Fruit fly (Drosophila melanogaster): ENCODE measurements around the gene RpS27A.

Gene RpS27A

DNA sequence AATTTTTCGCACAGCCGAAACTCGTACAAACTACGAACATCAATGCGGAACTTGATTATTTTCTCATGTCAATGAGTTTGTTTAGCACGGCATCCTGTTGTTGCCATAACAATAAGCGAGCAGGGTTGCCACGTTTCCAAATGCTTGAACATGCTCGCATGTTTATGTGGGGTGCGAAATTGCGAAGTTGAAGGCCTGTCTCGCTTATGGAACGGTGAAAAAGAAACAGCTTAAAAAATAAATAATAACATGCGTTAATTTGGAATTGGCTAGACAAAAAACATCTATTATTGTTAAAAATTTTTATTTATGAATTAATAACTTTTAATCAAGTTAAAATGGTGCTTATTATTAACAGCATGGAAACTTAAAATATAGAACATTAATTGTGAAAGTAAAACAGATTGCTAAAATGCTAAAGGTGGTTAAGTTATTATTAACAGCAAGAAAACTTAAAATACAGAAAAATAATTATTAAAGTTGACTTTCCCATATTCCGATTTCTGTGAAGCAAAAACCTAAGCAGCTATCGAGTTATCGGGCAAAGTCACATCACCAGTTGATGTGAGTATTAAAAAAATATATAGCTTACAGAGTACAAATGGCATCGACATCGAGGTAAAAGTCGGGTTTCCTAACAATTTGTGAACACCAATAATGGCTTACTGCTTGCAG, 22.8 kb downstream of the RpS27A start, which contains the start of the genes Bug22 and TfIIB (continued):
- TF ChIP-seq gce (GFP tag; IDR thresholded peaks at IDR 0.05) (no peak), tx (GFP tag; optimal IDR thresholded peaks at IDR 0.05) (peak; percentile 46), Asciz (GFP tag; optimal IDR thresholded peaks at IDR 0.05) (peak; percentile 37), unc-4 (GFP tag; IDR thresholded peaks at IDR 0.05; ENCODE audit: partially characterized antibody) (no peak; the same call in 1 of the 2 replicates), CG3995 (GFP tag; optimal IDR thresholded peaks at IDR 0.05) (peak; percentile 17), hth (optimal IDR thresholded peaks at IDR 0.05) (no peak), crc (GFP tag; optimal IDR thresholded peaks at IDR 0.05) (peak; percentile 37), CG33213 (GFP tag; optimal IDR thresholded peaks at IDR 0.05) (peak; percentile 35), CG17186 (GFP tag; optimal IDR thresholded peaks at IDR 0.05) (no peak), CG18476 (GFP tag; optimal IDR thresholded peaks at IDR 0.05) (peak; percentile 57), so (GFP tag; IDR thresholded peaks at IDR 0.05) (no peak), CG4328 (GFP tag; optimal IDR thresholded peaks at IDR 0.05) (peak; percentile 44), lov (optimal IDR thresholded peaks at IDR 0.05) (no peak), lov (GFP tag; IDR thresholded peaks at IDR 0.05) (no peak), HLHmδ (GFP tag; optimal IDR thresholded peaks at IDR 0.05) (peak; percentile 30), CG13296 (GFP tag; optimal IDR thresholded peaks at IDR 0.05) (peak; percentile 62), rib (GFP tag; IDR thresholded peaks at IDR 0.05) (peak; percentile 79), CG1792 (GFP tag; optimal IDR thresholded peaks at IDR 0.05) (peak; percentile 50), bcd (GFP tag; optimal IDR thresholded peaks at IDR 0.05) (no peak), Ssrp (tag; optimal IDR thresholded peaks at IDR 0.05) (peak; percentile 58), Awh (GFP tag; IDR thresholded peaks at IDR 0.05) (0 out of 2 replicates have a peak, but pooled peaks have one; percentile 37), pho (GFP tag; optimal IDR thresholded peaks at IDR 0.05) (peak; percentile 69), CG5953 (GFP tag; IDR thresholded peaks at IDR 0.05) (no peak), MTF-1 (GFP tag; optimal IDR thresholded peaks at IDR 0.05; ENCODE audit: borderline replicate concordance) (peak; percentile 19), dysf (GFP tag; IDR thresholded peaks at IDR 0.05) (peak; percentile 63; the same call in 2 of the 3 replicates), Med (GFP tag) (peak; percentile 94), hb (GFP tag; IDR thresholded peaks at IDR 0.05; ENCODE audit: partially characterized antibody) (no peak), CG1603 (tag; optimal IDR thresholded peaks at IDR 0.05) (peak; percentile 99), gsb (GFP tag; IDR thresholded peaks at IDR 0.05) (0 out of 2 replicates have a peak, but pooled peaks have one; percentile 30), Sry-β (GFP tag; optimal IDR thresholded peaks at IDR 0.05) (peak; percentile 8), fd96Cb (tag; optimal IDR thresholded peaks at IDR 0.05) (peak; percentile 29), ewg (GFP tag; optimal IDR thresholded peaks at IDR 0.05) (peak; percentile 49), tin (GFP tag; optimal IDR thresholded peaks at IDR 0.05) (peak; percentile 67), bowl (GFP tag; IDR thresholded peaks at IDR 0.05) (no peak), bab2 (GFP tag; optimal IDR thresholded peaks at IDR 0.05) (peak; percentile 66), CG8765 (GFP tag; IDR thresholded peaks at IDR 0.05) (no peak), tup (GFP tag; optimal IDR thresholded peaks at IDR 0.05) (peak; percentile 61), CG18764 (GFP tag; optimal IDR thresholded peaks at IDR 0.05) (peak; percentile 62), H2.0 (GFP tag; IDR thresholded peaks at IDR 0.05) (peak; percentile 64), tio (GFP tag; optimal IDR thresholded peaks at IDR 0.05) (no peak), vvl (GFP tag; IDR thresholded peaks at IDR 0.05) (peak; percentile 84), Meics (GFP tag; optimal IDR thresholded peaks at IDR 0.05) (peak; percentile 74), Gsc (GFP tag; IDR thresholded peaks at IDR 0.05) (no peak), lab (GFP tag; optimal IDR thresholded peaks at IDR 0.05) (no peak), CG2116 (GFP tag; optimal IDR thresholded peaks at IDR 0.05) (peak; percentile 75), CG17829 (tag; optimal IDR thresholded peaks at IDR 0.05) (peak; percentile 80), Sry-δ (GFP tag; optimal IDR thresholded peaks at IDR 0.05) (peak; percentile 74), klu (GFP tag; IDR thresholded peaks at IDR 0.05) (no peak), CG3726 (GFP tag; IDR thresholded peaks at IDR 0.05) (no peak), shn (GFP tag; optimal IDR thresholded peaks at IDR 0.05) (peak; percentile 71)
